Worm (Caenorhabditis elegans) whole organism, mixed stage, embryonic: ENCODE results near the gene R08C7.12.

Experiments
- M03D4.4 ChIP-seq: sonication (generic microtip); optimal IDR thresholded peaks from 2 replicates; lab custom pipeline; 2017; ENCODE audit warnings: mild to moderate bottlenecking, missing genetic modification characterization, missing compliant biosample characterization
- bed-3 ChIP-seq: fragments of 200-800 bp; sonication (Bioruptor generic); optimal IDR thresholded peaks from 3 replicates; lab custom pipeline; 2018; ENCODE audit warnings: mild to moderate bottlenecking, missing genetic modification characterization, moderate library complexity, missing compliant biosample characterization
- blmp-1 ChIP-seq: fragments of 150-350 bp; optimal IDR thresholded peaks from 2 replicates; lab custom pipeline; 2014; ENCODE audit warnings: missing biosample characterization, missing genetic modification characterization
- ceh-39 ChIP-seq: fragments of 150-350 bp; optimal IDR thresholded peaks from 2 replicates; lab custom pipeline; 2014; ENCODE audit warnings: missing biosample characterization, missing genetic modification characterization
- ceh-83 ChIP-seq: fragments of 200-800 bp; sonication (Bioruptor generic); optimal IDR thresholded peaks from 2 replicates; lab custom pipeline; 2018; ENCODE audit warnings: mild to moderate bottlenecking, missing genetic modification characterization, missing compliant biosample characterization
- ces-1 ChIP-seq: fragments of 150-350 bp; optimal IDR thresholded peaks from 2 replicates; lab custom pipeline; 2014; ENCODE audit warnings: missing biosample characterization, missing genetic modification reagents, missing genetic modification characterization
- cnd-1 ChIP-seq: fragments of 200-800 bp; sonication (Bioruptor generic); optimal IDR thresholded peaks from 2 replicates; lab custom pipeline; 2018; ENCODE audit warnings: mild to moderate bottlenecking, missing genetic modification characterization, missing compliant biosample characterization
- drap-1 ChIP-seq: fragments of 200-800 bp; sonication (Bioruptor generic); optimal IDR thresholded peaks from 3 replicates; lab custom pipeline; 2018; ENCODE audit warnings: mild to moderate bottlenecking, missing genetic modification characterization, missing compliant biosample characterization
- elt-1 ChIP-seq: sonication (generic microtip); optimal IDR thresholded peaks from 2 replicates; lab custom pipeline; 2017; ENCODE audit warnings: missing genetic modification characterization, mild to moderate bottlenecking, missing compliant biosample characterization, antibody characterized with exemption, moderate library complexity, borderline replicate concordance; ENCODE audit not compliant: insufficient read depth
- elt-3 ChIP-seq: fragments of 150-350 bp; optimal IDR thresholded peaks from 2 replicates; lab custom pipeline; 2014; ENCODE audit warnings: missing biosample characterization, missing genetic modification characterization
- ham-2 ChIP-seq: fragments of 200-800 bp; sonication (Bioruptor generic); optimal IDR thresholded peaks from 2 replicates; lab custom pipeline; 2018; ENCODE audit warnings: mild to moderate bottlenecking, missing genetic modification characterization, missing compliant biosample characterization
- hlh-1 ChIP-seq: fragments of 150-350 bp; optimal IDR thresholded peaks from 2 replicates; lab custom pipeline; 2014; ENCODE audit warnings: missing biosample characterization, missing genetic modification reagents, missing genetic modification characterization
- lin-13 ChIP-seq: fragments of 150-350 bp; optimal IDR thresholded peaks from 2 replicates; lab custom pipeline; 2014; ENCODE audit warnings: missing biosample characterization, missing genetic modification characterization
- lsy-2 ChIP-seq: fragments of 150-350 bp; optimal IDR thresholded peaks from 2 replicates; lab custom pipeline; 2014; ENCODE audit warnings: missing biosample characterization, missing genetic modification characterization
- mab-5 ChIP-seq: fragments of 150-350 bp; optimal IDR thresholded peaks from 2 replicates; lab custom pipeline; 2014; ENCODE audit warnings: missing biosample characterization, missing genetic modification characterization
- mep-1 ChIP-seq: fragments of 150-350 bp; optimal IDR thresholded peaks from 2 replicates; lab custom pipeline; 2017; ENCODE audit warnings: missing biosample characterization, missing genetic modification reagents, missing genetic modification characterization, inconsistent platforms
- mls-2 ChIP-seq: sonication (generic microtip); optimal IDR thresholded peaks from 2 replicates; lab custom pipeline; 2016; ENCODE audit warnings: mild to moderate bottlenecking, missing genetic modification characterization, moderate library complexity, missing compliant biosample characterization
- nhr-12 ChIP-seq: fragments of 150-350 bp; optimal IDR thresholded peaks from 2 replicates; lab custom pipeline; 2014; ENCODE audit warnings: missing biosample characterization, missing genetic modification characterization
- nhr-2 ChIP-seq: fragments of 150-350 bp; optimal IDR thresholded peaks from 2 replicates; lab custom pipeline; 2014; ENCODE audit warnings: missing biosample characterization, missing genetic modification characterization
- nhr-237 ChIP-seq: fragments of 150-350 bp; optimal IDR thresholded peaks from 2 replicates; lab custom pipeline; 2014; ENCODE audit warnings: missing biosample characterization, missing genetic modification characterization
- nhr-28 ChIP-seq: fragments of 150-350 bp; optimal IDR thresholded peaks from 2 replicates; lab custom pipeline; 2014; ENCODE audit warnings: missing biosample characterization, missing genetic modification characterization
- nhr-76 ChIP-seq: sonication (generic microtip); optimal IDR thresholded peaks from 2 replicates; lab custom pipeline; 2017; ENCODE audit warnings: missing biosample characterization, missing genetic modification characterization
- pha-4 ChIP-seq: fragments of 150-350 bp; optimal IDR thresholded peaks from 2 replicates; lab custom pipeline; 2018; ENCODE audit warnings: missing biosample characterization, missing genetic modification reagents, missing genetic modification characterization
- sem-2 ChIP-seq: fragments of 200-800 bp; sonication (Bioruptor generic); optimal IDR thresholded peaks from 2 replicates; lab custom pipeline; 2018; ENCODE audit warnings: mild to moderate bottlenecking, missing genetic modification characterization, missing compliant biosample characterization
- snpc-4 ChIP-seq: fragments of 150-350 bp; optimal IDR thresholded peaks from 2 replicates; lab custom pipeline; 2014; ENCODE audit warnings: missing biosample characterization, missing genetic modification characterization
- sptf-1 ChIP-seq: sonication (generic microtip); optimal IDR thresholded peaks from 2 replicates; lab custom pipeline; 2017; ENCODE audit warnings: mild to moderate bottlenecking, missing genetic modification characterization, moderate library complexity, missing compliant biosample characterization
- tbx-8 ChIP-seq: fragments of 200-800 bp; sonication (Bioruptor generic); optimal IDR thresholded peaks from 2 replicates; lab custom pipeline; 2018; ENCODE audit warnings: mild to moderate bottlenecking, missing genetic modification characterization, moderate library complexity, missing compliant biosample characterization
- unc-120 ChIP-seq: sonication (generic microtip); optimal IDR thresholded peaks from 2 replicates; lab custom pipeline; 2017; ENCODE audit warnings: missing genetic modification characterization, missing compliant biosample characterization; ENCODE audit not compliant: poor library complexity, severe bottlenecking
- unc-62 ChIP-seq: fragments of 150-350 bp; optimal IDR thresholded peaks from 2 replicates; lab custom pipeline; 2014; ENCODE audit warnings: missing biosample characterization, missing genetic modification reagents, missing genetic modification characterization
- zip-8 ChIP-seq: fragments of 150-350 bp; optimal IDR thresholded peaks from 2 replicates; lab custom pipeline; 2014; ENCODE audit warnings: missing biosample characterization, missing genetic modification characterization
- ztf-11 ChIP-seq: fragments of 150-350 bp; optimal IDR thresholded peaks from 2 replicates; lab custom pipeline; 2014; ENCODE audit warnings: missing biosample characterization, missing genetic modification characterization

R08C7.12 gene

ce11 chrIV:4454330-4455173 lies 5.0 kb downstream of the R08C7.12 start, which contains the start of gene R08C7.11:
Gene R08C7.11 (minus strand): TSS chrIV:4454937.
- TF ChIP-seq tbx-8 (GFP tag; lab: Kevin White, UChicago) (no peak), hlh-1 (peak; percentile 22), ham-2 (GFP tag; lab: Kevin White, UChicago) (peak; percentile 76), unc-62 (GFP tag; lab: Kevin White, UChicago) (no peak), ces-1 (GFP tag; lab: Kevin White, UChicago) (no peak), M03D4.4 (tag; lab: Kevin White, UChicago) (peak; percentile 32), lin-13 (tag; lab: Kevin White, UChicago) (no peak), drap-1 (GFP tag; lab: Kevin White, UChicago) (peak; percentile 41)
- TF ChIP-seq, all 35 proteins: peak for 4

- TF ChIP-seq lin-13 (tag; lab: Kevin White, UChicago) = no peak
- no peak for TF ChIP-seq pha-4 (tag; lab: Kevin White, UChicago)
- TF ChIP-seq hlh-1 = no peak
- no peak for TF ChIP-seq snpc-4 (tag; lab: Kevin White, UChicago)
- TF ChIP-seq ztf-11 = no peak
- no peak for TF ChIP-seq ceh-83 (GFP tag; lab: Kevin White, UChicago)
- TF ChIP-seq mab-5 (tag; lab: Kevin White, UChicago) = no peak
- no peak for TF ChIP-seq bed-3 (GFP tag; lab: Kevin White, UChicago)
- TF ChIP-seq ceh-39 (tag; lab: Kevin White, UChicago) = no peak
- TF ChIP-seq elt-1 = no peak
- no peak for TF ChIP-seq M03D4.4 (tag; lab: Kevin White, UChicago)
- no peak for TF ChIP-seq unc-120 (tag; lab: Kevin White, UChicago)
- TF ChIP-seq zip-8 (tag; lab: Kevin White, UChicago) = no peak
Measured at ce11 chrIV:4456658-4457057, 7.1 kb downstream of the R08C7.12 start.

- TF ChIP-seq pha-4 (tag; lab: Kevin White, UChicago) (no peak), nhr-28 (tag; lab: Kevin White, UChicago) (no peak), ztf-11 (no peak), nhr-2 (no peak), sptf-1 (tag; lab: Kevin White, UChicago) (no peak), elt-1 (no peak), nhr-76 (tag; lab: Kevin White, UChicago) (no peak), unc-120 (tag; lab: Kevin White, UChicago) (no peak), cnd-1 (tag; lab: Kevin White, UChicago) (no peak), lin-13 (tag; lab: Kevin White, UChicago) (no peak), mep-1 (tag; lab: Kevin White, UChicago) (no peak), ceh-39 (tag; lab: Kevin White, UChicago) (no peak), M03D4.4 (tag; lab: Kevin White, UChicago) (no peak), mls-2 (tag; lab: Kevin White, UChicago) (no peak)
Measured at ce11 chrIV:4459342-4459741, 9.8 kb downstream of the R08C7.12 start.

DNA sequence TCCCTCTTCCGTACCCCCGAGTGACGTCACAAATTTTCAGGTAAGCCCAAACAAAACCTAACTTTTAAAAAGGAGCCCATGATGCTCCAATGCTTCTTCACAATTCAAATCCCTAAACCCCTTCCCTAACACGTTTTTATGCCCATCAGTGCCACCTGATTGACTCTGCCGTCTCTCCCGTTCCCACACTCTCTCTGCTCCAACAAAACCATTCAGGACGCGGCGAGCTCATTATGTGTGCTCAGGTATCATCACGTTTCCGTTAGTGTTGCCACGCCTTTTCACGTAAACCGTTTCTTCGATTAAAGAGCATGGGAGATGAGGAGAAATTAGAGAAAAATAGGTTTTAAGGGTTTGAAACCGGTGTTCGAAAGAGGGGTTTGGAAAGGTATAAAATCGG lies 13.6 kb downstream of the R08C7.12 start, which contains the start of gene M01H9.2:
Gene M01H9.2 (minus strand): TSS at position 101 of the 400 bp plus-strand sequence.
- TF ChIP-seq lsy-2 (tag; lab: Kevin White, UChicago) (no peak), drap-1 (GFP tag; lab: Kevin White, UChicago) (no peak), ces-1 (GFP tag; lab: Kevin White, UChicago) (no peak), sptf-1 (tag; lab: Kevin White, UChicago) (no peak), nhr-12 (tag; lab: Kevin White, UChicago) (no peak), nhr-28 (tag; lab: Kevin White, UChicago) (no peak), elt-1 (no peak), bed-3 (GFP tag; lab: Kevin White, UChicago) (no peak), elt-3 (tag; lab: Kevin White, UChicago) (no peak), nhr-76 (tag; lab: Kevin White, UChicago) (no peak)
- TF ChIP-seq, all 35 proteins: peak for 0

DNA sequence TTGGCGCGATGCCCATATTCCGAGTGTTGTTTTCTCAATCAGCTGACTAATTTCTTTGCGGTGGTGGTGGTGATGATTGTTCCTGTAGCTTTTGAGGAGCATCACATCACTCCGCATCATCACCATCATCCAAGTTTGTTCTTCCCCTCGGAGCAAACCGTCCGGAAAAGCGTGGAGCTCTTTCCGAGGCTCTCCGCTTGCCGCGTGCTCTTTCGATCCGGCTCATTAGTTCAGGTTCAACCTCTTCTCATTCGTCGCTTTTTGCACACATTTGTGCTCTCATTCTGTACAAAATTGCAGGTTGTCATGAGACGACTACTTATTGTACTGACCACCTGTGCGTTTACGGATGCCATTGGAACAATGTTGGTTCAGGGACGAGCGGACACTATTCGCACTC lies 15.6 kb downstream of the R08C7.12 start, which contains the start of gene M01H9.5:
Gene M01H9.5 (plus strand): TSS at position 301 of the 400 bp plus-strand sequence.
- TF ChIP-seq nhr-28 (tag; lab: Kevin White, UChicago) = no peak
- TF ChIP-seq zip-8 (tag; lab: Kevin White, UChicago) = no peak
- TF ChIP-seq nhr-2 = no peak
- no peak for TF ChIP-seq pha-4 (tag; lab: Kevin White, UChicago)
- no peak for TF ChIP-seq ces-1 (GFP tag; lab: Kevin White, UChicago)
- TF ChIP-seq drap-1 (GFP tag; lab: Kevin White, UChicago) = no peak
- no peak for TF ChIP-seq nhr-237 (tag; lab: Kevin White, UChicago)
- no peak for TF ChIP-seq sem-2 (GFP tag; lab: Kevin White, UChicago)
- TF ChIP-seq unc-120 (tag; lab: Kevin White, UChicago) = no peak
- no peak for TF ChIP-seq M03D4.4 (tag; lab: Kevin White, UChicago)
- no peak for TF ChIP-seq ceh-39 (tag; lab: Kevin White, UChicago)
- TF ChIP-seq blmp-1 (tag; lab: Kevin White, UChicago) = no peak
